Worm (Caenorhabditis elegans) whole organism, midembryonic: ENCODE measurements around the gene C39B10.1.

Experiments used
- T22C8.4 ChIP-seq: fragments of 200-800 bp; sonication (Bioruptor generic); IDR thresholded peaks from 2 replicates; pipeline ENCODE4 v1.3.6; 2022; ENCODE audit warnings: missing genetic modification characterization, missing compliant biosample characterization
- cog-1 ChIP-seq: sonication (generic microtip); optimal IDR thresholded peaks from 2 replicates; lab custom pipeline; 2016; ENCODE audit warnings: missing genetic modification characterization, missing compliant biosample characterization
- flt-1 ChIP-seq: fragments of 200-800 bp; sonication (Bioruptor generic); IDR thresholded peaks from 2 replicates; pipeline ENCODE4 v1.3.6; 2022; ENCODE audit warnings: missing genetic modification characterization, missing compliant biosample characterization
- klf-2 ChIP-seq: fragments of 200-800 bp; sonication (Bioruptor generic); conservative IDR thresholded peaks from 2 replicates; pipeline ENCODE4 v1.3.6; 2022; ENCODE audit warnings: missing genetic modification reagents, missing genetic modification characterization, missing compliant biosample characterization
- med-1 ChIP-seq: sonication (generic microtip); optimal IDR thresholded peaks from 2 replicates; lab custom pipeline; 2017; ENCODE audit warnings: missing genetic modification characterization, mild to moderate bottlenecking, missing compliant biosample characterization, antibody characterized with exemption, missing genetic modification reagents; ENCODE audit not compliant: insufficient read depth
- ref-1 ChIP-seq: fragments of 200-800 bp; sonication (Bioruptor generic); conservative IDR thresholded peaks from 2 replicates; pipeline ENCODE4 v1.3.6; 2022; ENCODE audit warnings: missing genetic modification reagents, missing genetic modification characterization, missing compliant biosample characterization
- tab-1 ChIP-seq: fragments of 200-800 bp; sonication (Bioruptor generic); IDR thresholded peaks from 2 replicates; pipeline ENCODE4 v1.3.6; 2022; ENCODE audit warnings: missing genetic modification characterization, missing compliant biosample characterization
- ztf-23 ChIP-seq: fragments of 200-800 bp; sonication (Bioruptor generic); IDR thresholded peaks from 2 replicates; pipeline ENCODE4 v1.3.6; 2022; ENCODE audit warnings: missing genetic modification reagents, missing genetic modification characterization, missing compliant biosample characterization
- ztf-29 ChIP-seq: fragments of 200-800 bp; sonication (Bioruptor generic); IDR thresholded peaks from 2 replicates; pipeline ENCODE4 v1.3.6; 2022; ENCODE audit warnings: missing genetic modification reagents, missing genetic modification characterization, missing compliant biosample characterization

The C39B10.1 gene

DNA sequence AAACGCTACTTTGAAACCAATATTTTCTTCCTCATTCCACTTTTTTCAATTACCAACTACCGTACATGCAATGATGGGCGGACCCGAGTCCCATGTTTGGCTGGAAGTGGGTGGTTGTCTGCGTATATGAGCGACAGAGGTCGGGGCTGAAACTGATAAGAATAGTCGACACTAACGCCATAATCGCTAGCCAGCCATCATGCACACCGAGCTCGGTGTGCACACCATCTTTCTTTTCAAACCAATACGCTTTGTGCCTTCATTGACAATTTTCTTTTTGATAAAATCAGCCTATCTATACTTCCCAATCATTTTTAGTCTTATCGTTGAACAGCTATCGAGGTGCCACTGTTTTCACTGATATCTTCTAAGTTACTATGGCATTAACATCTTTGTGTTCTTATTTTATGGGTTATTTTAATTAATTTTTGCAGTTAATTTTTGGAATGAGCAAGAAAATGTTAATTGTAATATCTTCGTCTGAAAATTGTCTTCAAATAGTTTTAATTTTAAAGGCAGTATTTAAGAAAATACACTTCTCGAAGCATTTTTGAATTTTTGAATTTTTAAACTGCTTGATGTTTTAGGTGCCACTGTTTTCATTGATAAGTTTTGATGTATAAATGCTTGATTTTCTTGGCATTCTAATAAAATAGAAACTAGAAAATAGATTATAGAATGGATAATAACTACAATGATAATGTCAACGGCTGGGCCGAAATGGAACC is 17.3 kb upstream of the C39B10.1 start, which contains the start of gene elt-2:
TSS of gene elt-2 (plus strand) at position 678 of the 728 bp plus-strand sequence.
- no peak for TF ChIP-seq cog-1 (tag; lab: Kevin White, UChicago)
- no peak for TF ChIP-seq T22C8.4 (GFP tag; lab: Robert Waterston, UW)
- TF ChIP-seq ztf-23 (GFP tag; lab: Robert Waterston, UW), result no peak
- TF ChIP-seq ref-1 (GFP tag; lab: Robert Waterston, UW), result no peak
- no peak for TF ChIP-seq med-1 (GFP tag; lab: Kevin White, UChicago)
- TF ChIP-seq flt-1, result no peak
- no peak for TF ChIP-seq ztf-29 (GFP tag; lab: Robert Waterston, UW)
- TF ChIP-seq klf-2 (GFP tag; lab: Robert Waterston, UW), result no peak
- no peak for TF ChIP-seq tab-1 (GFP tag; lab: Robert Waterston, UW)

DNA sequence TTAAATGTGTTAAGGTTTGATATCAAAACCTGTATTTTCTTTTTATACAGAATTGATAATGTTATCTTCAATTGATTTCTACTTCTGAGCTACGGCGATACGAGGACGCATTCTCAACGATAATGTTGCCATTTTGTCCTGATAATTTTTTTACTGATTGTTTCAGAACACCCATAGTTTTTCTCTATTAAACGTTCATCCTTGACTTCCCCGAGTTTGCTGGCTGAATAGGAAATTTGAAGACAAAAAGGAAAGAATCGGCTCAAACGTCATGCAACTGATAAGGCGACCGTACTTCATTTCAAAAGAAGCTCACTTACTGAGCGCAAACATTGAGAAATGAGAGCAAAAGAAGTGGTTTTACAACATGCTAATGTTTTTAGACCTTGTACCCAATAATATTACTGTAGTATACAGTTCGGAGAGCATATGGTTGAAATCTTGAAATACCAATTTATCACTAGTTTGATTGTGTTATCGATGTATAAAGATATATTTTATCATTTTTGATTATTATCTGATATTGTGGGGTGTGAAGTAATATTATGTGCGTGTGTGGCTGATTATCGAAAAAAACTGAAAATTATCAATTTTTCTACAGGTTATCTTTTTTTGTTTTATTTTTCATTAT is 15.8 kb upstream of the C39B10.1 start:
- TF ChIP-seq T22C8.4 (GFP tag; lab: Robert Waterston, UW), result no peak
- no peak for TF ChIP-seq ztf-23 (GFP tag; lab: Robert Waterston, UW)
- TF ChIP-seq med-1 (GFP tag; lab: Kevin White, UChicago), result no peak
- no peak for TF ChIP-seq flt-1
- no peak for TF ChIP-seq ztf-29 (GFP tag; lab: Robert Waterston, UW)
- TF ChIP-seq ref-1 (GFP tag; lab: Robert Waterston, UW), result no peak
- TF ChIP-seq tab-1 (GFP tag; lab: Robert Waterston, UW), result no peak

DNA sequence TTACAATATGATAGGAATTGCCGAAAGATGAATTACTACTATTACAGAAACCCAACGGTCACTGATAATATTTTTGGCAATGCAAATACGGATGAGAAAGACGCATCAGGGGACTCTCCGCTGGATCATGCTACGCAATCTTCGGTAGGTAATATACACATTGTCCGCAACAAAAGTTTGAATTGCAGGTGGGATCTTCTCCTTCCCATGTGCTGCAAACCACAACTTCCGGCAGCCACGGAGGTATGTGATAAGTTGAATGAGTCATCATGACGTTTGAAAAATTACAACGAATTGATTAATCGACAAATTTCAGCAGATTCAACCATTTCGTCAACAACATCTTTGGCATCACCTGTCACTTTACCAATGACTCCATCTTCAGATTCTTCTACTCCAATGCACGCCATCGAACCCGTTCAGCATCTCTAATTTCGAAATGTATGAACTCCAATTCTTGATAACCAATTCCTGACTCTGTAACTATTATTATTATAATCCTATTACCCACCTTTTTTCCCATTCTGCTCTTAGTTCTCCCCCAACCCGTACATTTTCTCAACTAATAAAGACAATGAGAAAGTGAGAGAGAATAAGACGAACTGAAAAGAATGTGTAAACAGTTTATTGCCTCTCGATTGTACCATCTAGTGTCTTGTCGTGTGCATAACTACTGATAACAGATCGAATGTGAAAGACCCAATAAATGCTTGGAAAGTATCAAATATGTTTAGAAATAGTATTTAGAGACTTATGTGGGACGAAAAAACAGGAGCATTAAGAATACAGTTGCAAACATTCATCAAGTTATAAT is 13.9 kb upstream of the C39B10.1 start:
- no peak for TF ChIP-seq ztf-23 (GFP tag; lab: Robert Waterston, UW)
- no peak for TF ChIP-seq ztf-29 (GFP tag; lab: Robert Waterston, UW)
- TF ChIP-seq cog-1 (tag; lab: Kevin White, UChicago), result no peak
- TF ChIP-seq ref-1 (GFP tag; lab: Robert Waterston, UW), result no peak

DNA sequence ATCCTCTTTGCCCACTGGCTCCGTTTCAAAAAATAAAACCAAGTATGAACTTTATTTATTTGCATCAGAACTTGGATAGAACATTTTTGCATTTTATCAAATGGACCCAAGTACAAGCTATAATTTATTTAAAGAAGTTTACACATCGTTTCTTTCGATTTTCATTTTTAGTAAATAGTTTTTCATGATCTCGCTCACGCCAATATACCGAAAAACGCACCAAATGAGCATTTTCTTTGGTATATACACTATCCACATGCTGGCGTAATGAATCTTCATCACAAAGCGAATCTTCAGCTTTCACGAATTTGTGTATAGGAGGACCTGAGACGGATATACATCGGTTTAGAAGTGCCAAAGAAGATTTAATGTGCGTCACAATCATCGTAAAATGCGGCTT is 13.1 kb upstream of the C39B10.1 start, which contains the start of gene C39B10.7:
TSS of gene C39B10.7 (plus strand) at position 301 of the 400 bp plus-strand sequence.
- TF ChIP-seq klf-2 (GFP tag; lab: Robert Waterston, UW) (no peak), T22C8.4 (GFP tag; lab: Robert Waterston, UW) (no peak), flt-1 (no peak), cog-1 (tag; lab: Kevin White, UChicago) (no peak), ztf-23 (GFP tag; lab: Robert Waterston, UW) (no peak), ref-1 (GFP tag; lab: Robert Waterston, UW) (no peak), ztf-29 (GFP tag; lab: Robert Waterston, UW) (no peak), med-1 (GFP tag; lab: Kevin White, UChicago) (no peak), tab-1 (GFP tag; lab: Robert Waterston, UW) (no peak)

DNA sequence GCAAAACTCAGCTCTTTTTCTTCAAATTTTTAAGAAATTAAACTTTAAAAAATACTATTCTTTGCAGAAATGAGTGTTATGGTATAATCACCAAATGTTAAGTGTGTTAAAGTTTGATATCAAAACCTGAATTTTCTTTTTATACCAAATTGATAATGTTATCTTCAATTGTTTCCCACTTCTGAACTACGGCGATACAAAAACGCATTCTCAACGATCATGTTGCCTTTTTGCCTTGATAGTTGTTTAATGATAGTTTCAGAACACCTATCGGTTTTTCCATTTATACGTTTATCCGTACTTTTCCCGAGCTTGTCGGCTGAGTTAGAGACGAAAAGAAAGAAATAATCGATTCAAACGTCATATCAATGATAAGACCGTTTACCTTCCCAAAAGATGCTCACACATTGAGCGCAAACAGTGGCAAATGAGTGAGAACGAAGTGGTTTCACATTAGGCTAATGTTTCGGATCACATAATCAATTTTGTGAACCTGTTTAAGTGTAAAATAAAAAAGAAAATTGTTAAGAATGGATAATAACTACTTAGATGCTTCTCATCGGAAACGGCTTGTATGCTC is 11.6 kb upstream of the C39B10.1 start, which contains the start of gene elt-4:
TSS of gene elt-4 (plus strand) at position 530 of the 580 bp plus-strand sequence.
- TF ChIP-seq ref-1 (GFP tag; lab: Robert Waterston, UW) (no peak), ztf-23 (GFP tag; lab: Robert Waterston, UW) (no peak), T22C8.4 (GFP tag; lab: Robert Waterston, UW) (no peak), ztf-29 (GFP tag; lab: Robert Waterston, UW) (no peak), tab-1 (GFP tag; lab: Robert Waterston, UW) (no peak), med-1 (GFP tag; lab: Kevin White, UChicago) (no peak), flt-1 (no peak), klf-2 (GFP tag; lab: Robert Waterston, UW) (no peak), cog-1 (tag; lab: Kevin White, UChicago) (no peak)

DNA sequence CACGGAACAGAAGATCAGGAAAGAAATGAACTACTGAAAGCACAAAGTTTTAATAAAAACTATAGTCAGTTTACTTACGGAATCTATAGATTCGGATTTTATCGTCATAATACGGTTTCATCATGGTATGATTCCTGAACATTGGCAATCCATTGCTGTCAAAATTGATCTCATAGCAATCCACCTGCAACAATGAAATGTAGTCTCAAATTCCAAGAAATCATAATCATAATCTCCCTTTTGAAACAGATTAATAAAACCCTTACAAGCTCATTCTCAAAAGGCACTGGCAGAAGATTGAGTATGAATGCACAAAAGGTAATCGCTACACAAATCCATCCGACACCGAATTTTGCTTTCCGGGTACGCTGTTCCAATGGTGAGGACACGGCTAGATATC is 1.1 kb downstream of the C39B10.1 start:
- no peak for TF ChIP-seq T22C8.4 (GFP tag; lab: Robert Waterston, UW)
- TF ChIP-seq klf-2 (GFP tag; lab: Robert Waterston, UW), result no peak
- no peak for TF ChIP-seq flt-1
- TF ChIP-seq cog-1 (tag; lab: Kevin White, UChicago), result no peak

DNA sequence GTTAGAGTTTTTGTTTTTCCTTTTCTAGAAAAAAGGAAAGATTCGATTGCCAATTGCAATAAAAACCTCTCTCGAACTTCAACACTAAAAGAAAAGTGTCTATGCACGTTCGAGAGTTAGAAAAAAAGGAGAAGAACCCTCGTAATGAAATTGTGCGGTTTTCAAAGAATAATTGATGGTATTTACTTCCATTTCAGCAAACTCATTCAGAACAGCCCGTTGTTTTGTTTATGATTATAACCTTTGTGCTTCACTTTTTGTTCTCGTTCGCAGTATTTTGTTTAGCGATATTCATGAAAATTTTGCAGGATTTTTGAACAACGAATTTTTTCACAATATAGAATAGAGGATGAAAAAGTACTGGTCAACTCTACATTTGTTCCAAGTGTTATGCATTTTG is 9.5 kb downstream of the C39B10.1 start, which contains the start of gene lgc-41:
TSS of gene lgc-41 (plus strand) at position 301 of the 400 bp plus-strand sequence.
- no peak for TF ChIP-seq ztf-23 (GFP tag; lab: Robert Waterston, UW)
- TF ChIP-seq med-1 (GFP tag; lab: Kevin White, UChicago), result no peak
- TF ChIP-seq T22C8.4 (GFP tag; lab: Robert Waterston, UW), result no peak
- no peak for TF ChIP-seq cog-1 (tag; lab: Kevin White, UChicago)
- TF ChIP-seq ztf-29 (GFP tag; lab: Robert Waterston, UW), result no peak
- no peak for TF ChIP-seq tab-1 (GFP tag; lab: Robert Waterston, UW)
- TF ChIP-seq ref-1 (GFP tag; lab: Robert Waterston, UW), result no peak
- TF ChIP-seq flt-1, result no peak
- no peak for TF ChIP-seq klf-2 (GFP tag; lab: Robert Waterston, UW)

DNA sequence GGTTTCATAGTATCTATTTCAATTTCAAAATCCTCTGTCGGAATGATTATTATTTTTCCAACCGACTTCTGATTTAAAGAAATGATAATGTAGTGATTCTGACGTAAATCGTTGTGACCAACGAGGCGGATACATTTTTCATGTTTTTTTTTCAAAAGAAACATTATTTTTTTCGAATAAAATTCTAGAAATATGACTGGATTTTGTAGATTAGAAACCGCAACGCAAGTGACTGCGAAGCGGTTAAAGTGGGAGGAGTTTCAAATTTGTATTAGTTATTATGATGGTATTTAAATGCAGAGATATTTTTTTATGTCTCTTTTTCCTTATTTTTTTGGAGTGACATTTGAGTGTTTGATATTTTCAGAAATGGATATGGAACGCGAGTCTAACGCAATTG is 16.5 kb downstream of the C39B10.1 start, which contains the start of gene C39B10.5:
TSS of gene C39B10.5 (plus strand) at position 362 of the 400 bp plus-strand sequence.
- TF ChIP-seq ztf-23 (GFP tag; lab: Robert Waterston, UW) (no peak), T22C8.4 (GFP tag; lab: Robert Waterston, UW) (no peak), flt-1 (no peak), ztf-29 (GFP tag; lab: Robert Waterston, UW) (no peak), ref-1 (GFP tag; lab: Robert Waterston, UW) (no peak), tab-1 (GFP tag; lab: Robert Waterston, UW) (no peak), med-1 (GFP tag; lab: Kevin White, UChicago) (no peak), cog-1 (tag; lab: Kevin White, UChicago) (no peak), klf-2 (GFP tag; lab: Robert Waterston, UW) (no peak)
